Worm (Caenorhabditis elegans) whole organism, L3 larva: ENCODE results near the gene Y60A3A.23.

Source experiments
- aly-2 ChIP-seq: fragments of 150-350 bp; optimal IDR thresholded peaks from 2 replicates; lab custom pipeline; 2014; ENCODE audit warnings: missing biosample characterization, missing genetic modification characterization
- ama-1 ChIP-seq: fragments of 150-350 bp; optimal IDR thresholded peaks from 2 replicates; lab custom pipeline; 2018
- ceh-28 ChIP-seq: fragments of 150-350 bp; optimal IDR thresholded peaks from 2 replicates; lab custom pipeline; 2014; ENCODE audit warnings: missing biosample characterization, missing genetic modification reagents, missing genetic modification characterization
- egl-27 ChIP-seq: sonication (generic microtip); optimal IDR thresholded peaks from 4 replicates; lab custom pipeline; 2017; ENCODE audit warnings: missing biosample characterization, missing genetic modification reagents, missing genetic modification characterization
- snpc-4 ChIP-seq: fragments of 150-350 bp; optimal IDR thresholded peaks from 2 replicates; lab custom pipeline; 2014; ENCODE audit warnings: missing biosample characterization, missing genetic modification characterization

- TF ChIP-seq ama-1 (lab: Kevin White, UChicago) (no peak), egl-27 (tag; lab: Kevin White, UChicago) (no peak), ceh-28 (tag; lab: Kevin White, UChicago) (no peak), aly-2 (no peak), snpc-4 (no peak)
Observed at ce11 chrV:20047310-20047709, 39.7 kb downstream of the Y60A3A.23 start, which contains the start of gene spe-19.
